Worm (Caenorhabditis elegans) whole organism, late embryonic: ENCODE data around the gene add-1.

Experiments used
- C38D4.7 ChIP-seq: fragments of 200-800 bp; sonication (Bioruptor generic); optimal IDR thresholded peaks from 2 replicates; lab custom pipeline; 2018; ENCODE audit warnings: mild to moderate bottlenecking, missing genetic modification characterization, moderate library complexity, missing compliant biosample characterization
- ets-4 ChIP-seq: sonication (generic microtip); optimal IDR thresholded peaks from 2 replicates; lab custom pipeline; 2016; ENCODE audit warnings: missing genetic modification characterization, missing compliant biosample characterization
- hlh-15 ChIP-seq: sonication (generic microtip); optimal IDR thresholded peaks from 2 replicates; lab custom pipeline; 2016; ENCODE audit warnings: missing genetic modification characterization, missing compliant biosample characterization
- pqm-1 ChIP-seq: sonication (generic microtip); optimal IDR thresholded peaks from 2 replicates; lab custom pipeline; 2016; ENCODE audit warnings: missing genetic modification characterization, missing compliant biosample characterization

ce11 chrX:4809189-4809588 lies 50.7 kb downstream of the add-1 start:
- TF ChIP-seq C38D4.7 (GFP tag; lab: Kevin White, UChicago) (no peak), pqm-1 (tag; lab: Kevin White, UChicago) (no peak), hlh-15 (tag; lab: Kevin White, UChicago) (no peak), ets-4 (no peak)
